Fruit fly (Drosophila melanogaster): ENCODE measurements around the gene Ucp4B.

The Ucp4B gene

dm6 chr2L:5982334-5982987 is 12.8 kb downstream of the Ucp4B start (continued):
- TF ChIP-seq ac (GFP tag; optimal IDR thresholded peaks at IDR 0.05): peak; percentile 29
- TF ChIP-seq PHDP (tag; optimal IDR thresholded peaks at IDR 0.05): no peak
- TF ChIP-seq kni (GFP tag; optimal IDR thresholded peaks at IDR 0.05): peak; percentile 26
- TF ChIP-seq MESR4 (GFP tag; optimal IDR thresholded peaks at IDR 0.05): peak; percentile 1
- TF ChIP-seq CG6854 (GFP tag; optimal IDR thresholded peaks at IDR 0.05): peak; percentile 2
- no peak for TF ChIP-seq sima (GFP tag; optimal IDR thresholded peaks at IDR 0.05)
- peak; percentile 2 for TF ChIP-seq CG1602 (GFP tag; optimal IDR thresholded peaks at IDR 0.05)
- TF ChIP-seq oc (tag; optimal IDR thresholded peaks at IDR 0.05): peak; percentile 6
- TF ChIP-seq CG7271 (tag; optimal IDR thresholded peaks at IDR 0.05): no peak
- no peak for TF ChIP-seq CG15011 (GFP tag; optimal IDR thresholded peaks at IDR 0.05)
- TF ChIP-seq CG34224 (GFP tag; IDR thresholded peaks at IDR 0.05; ENCODE audit: partially characterized antibody): no peak
- TF ChIP-seq NC2α (GFP tag; optimal IDR thresholded peaks at IDR 0.05): no peak
- TF ChIP-seq ro (GFP tag; IDR thresholded peaks at IDR 0.05): no peak
- TF ChIP-seq Dip3 (GFP tag; optimal IDR thresholded peaks at IDR 0.05): peak; percentile 69
- TF ChIP-seq CG6272 (GFP tag; IDR thresholded peaks at IDR 0.05): no peak
- peak; percentile 34 for TF ChIP-seq Sry-δ (GFP tag; optimal IDR thresholded peaks at IDR 0.05)
- TF ChIP-seq Hr78 (GFP tag; optimal IDR thresholded peaks at IDR 0.05): peak in 1 of 2 experiments; percentile 91
- TF ChIP-seq dmrt99B (tag; optimal IDR thresholded peaks at IDR 0.05): peak; percentile 16
- peak; percentile 99 for TF ChIP-seq CG9437 (GFP tag; optimal IDR thresholded peaks at IDR 0.05)
- TF ChIP-seq NK7.1 (GFP tag; optimal IDR thresholded peaks at IDR 0.05): peak; percentile 33
- no peak for TF ChIP-seq vnd (GFP tag; IDR thresholded peaks at IDR 0.05; ENCODE audit: partially characterized antibody)
- peak; percentile 35 for TF ChIP-seq CTCF (GFP tag; optimal IDR thresholded peaks at IDR 0.05)
- peak; percentile 44 for TF ChIP-seq nerfin-1 (tag; optimal IDR thresholded peaks at IDR 0.05)
- peak; percentile 38 for TF ChIP-seq lbe (GFP tag; optimal IDR thresholded peaks at IDR 0.05)
- peak; percentile 24 for TF ChIP-seq wek (GFP tag; optimal IDR thresholded peaks at IDR 0.05)
- TF ChIP-seq otp (GFP tag; IDR thresholded peaks at IDR 0.05): no peak
- peak; percentile 34 for TF ChIP-seq CG10431 (GFP tag; optimal IDR thresholded peaks at IDR 0.05)
- peak; percentile 14 for TF ChIP-seq pros (GFP tag; optimal IDR thresholded peaks at IDR 0.05)
- TF ChIP-seq CG7963 (GFP tag; IDR thresholded peaks at IDR 0.05; ENCODE audit: partially characterized antibody): no peak
- no peak for TF ChIP-seq CG18476 (GFP tag; optimal IDR thresholded peaks at IDR 0.05)
- peak; percentile 41 for TF ChIP-seq her (GFP tag; optimal IDR thresholded peaks at IDR 0.05)
- peak; percentile 55 for TF ChIP-seq bigmax (GFP tag; optimal IDR thresholded peaks at IDR 0.05)
- no peak for TF ChIP-seq zfh1 (GFP tag; IDR thresholded peaks at IDR 0.05)
- TF ChIP-seq shn (GFP tag; optimal IDR thresholded peaks at IDR 0.05): no peak
- no peak for TF ChIP-seq CG32767 (GFP tag; IDR thresholded peaks at IDR 0.05)
- peak; percentile 38 for TF ChIP-seq nmo (GFP tag; optimal IDR thresholded peaks at IDR 0.05)
- TF ChIP-seq dan (GFP tag; IDR thresholded peaks at IDR 0.05): no peak
- no peak for TF ChIP-seq CG31224 (GFP tag; IDR thresholded peaks at IDR 0.05)
- TF ChIP-seq CG17829 (tag; optimal IDR thresholded peaks at IDR 0.05): peak; percentile 52
- no peak for TF ChIP-seq CG11398 (GFP tag; optimal IDR thresholded peaks at IDR 0.05)
- TF ChIP-seq CG1233 (GFP tag; optimal IDR thresholded peaks at IDR 0.05): peak; percentile 33
- no peak for TF ChIP-seq CG30431 (GFP tag; optimal IDR thresholded peaks at IDR 0.05)
- no peak for TF ChIP-seq dimm (GFP tag; IDR thresholded peaks at IDR 0.05)
- no peak for TF ChIP-seq CG8359 (GFP tag; optimal IDR thresholded peaks at IDR 0.05; ENCODE audit: borderline replicate concordance)
- TF ChIP-seq Hr51 (GFP tag; optimal IDR thresholded peaks at IDR 0.05): peak in 1 of 2 experiments; percentile 23
- no peak for TF ChIP-seq klu (GFP tag; IDR thresholded peaks at IDR 0.05)
- no peak for TF ChIP-seq Bdp1 (GFP tag; optimal IDR thresholded peaks at IDR 0.05)
- TF ChIP-seq Tbp (GFP tag; optimal IDR thresholded peaks at IDR 0.05): no peak
- no peak for TF ChIP-seq ap (GFP tag; IDR thresholded peaks at IDR 0.05)
- no peak for TF ChIP-seq CG6654 (GFP tag; optimal IDR thresholded peaks at IDR 0.05)

Data from whole organism, embryonic.